Fruit fly (Drosophila melanogaster) S2 (cell line): ENCODE measurements around the gene CG14551.

Experiments
- CG8478 ChIP-seq: fragments of >200 bp; optimal IDR thresholded peaks from 2 replicates; lab custom pipeline; 2018
- CTCF ChIP-seq, 2 experiments: fragments of >200 bp; optimal IDR thresholded peaks; 2 replicates each; lab custom pipeline; 2018

DNA sequence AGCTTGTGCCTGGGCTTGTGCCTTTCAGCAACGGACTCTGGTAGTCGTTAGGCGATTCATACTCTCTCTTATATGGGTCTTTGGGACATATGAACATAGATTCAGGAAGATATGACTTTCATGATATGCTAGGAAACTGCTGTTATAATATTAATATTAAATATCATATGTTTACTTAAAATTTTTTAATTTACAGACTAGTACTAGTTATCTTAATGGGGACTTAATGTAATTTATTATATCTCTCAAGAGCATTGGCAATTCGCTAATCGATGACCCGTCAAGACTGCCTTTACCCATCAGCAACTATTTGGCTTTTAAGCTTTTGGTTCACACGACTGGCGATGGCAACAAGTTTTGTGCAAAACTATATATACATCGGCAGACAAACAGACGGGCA lies 43.6 kb downstream of the CG14551 start:
- no peak for TF ChIP-seq CG8478 (lab: Kevin White, UChicago)
- no peak for TF ChIP-seq CTCF (optimal IDR thresholded peaks at IDR 0.05; lab: Kevin White, UChicago)
